Fruit fly (Drosophila melanogaster): ENCODE results near the gene pasha.

Gene pasha

dm6 chr3R:31616001-31616400 lies 1.8 kb upstream of the pasha start, which contains the start of the genes Mnat9 and CG1792:
Gene Mnat9, minus strand, starts transcription at chr3R:31616160.
Gene CG1792, plus strand, starts transcription at chr3R:31616303.
- TF ChIP-seq CG32121 (GFP tag; IDR thresholded peaks at IDR 0.05) (peak; percentile 99), fd96Ca (GFP tag; IDR thresholded peaks at IDR 0.05) (peak; percentile 99), CG9948 (tag; optimal IDR thresholded peaks at IDR 0.05) (peak; percentile 99), CG10348 (GFP tag; IDR thresholded peaks at IDR 0.05) (peak; percentile 95), EcR (GFP tag; optimal IDR thresholded peaks at IDR 0.05) (peak; percentile 51), CG14655 (GFP tag; optimal IDR thresholded peaks at IDR 0.05) (peak; percentile 98), CG8301 (tag; optimal IDR thresholded peaks at IDR 0.05) (peak; percentile 99), CG34367 (tag; optimal IDR thresholded peaks at IDR 0.05) (peak; percentile 99), CG4496 (GFP tag; IDR thresholded peaks at IDR 0.05) (peak; percentile 100), D1 (tag; optimal IDR thresholded peaks at IDR 0.05) (no peak), gl (tag; optimal IDR thresholded peaks at IDR 0.05) (peak; percentile 96), CG12605 (GFP tag; IDR thresholded peaks at IDR 0.05) (peak; percentile 99), Snoo (tag; optimal IDR thresholded peaks at IDR 0.05) (peak; percentile 98), rn (GFP tag; IDR thresholded peaks at IDR 0.05) (peak; percentile 99), Pif1A (GFP tag; optimal IDR thresholded peaks at IDR 0.05) (peak; percentile 98), CG13204 (GFP tag; optimal IDR thresholded peaks at IDR 0.05) (peak; percentile 88), CG15710 (tag; optimal IDR thresholded peaks at IDR 0.05) (peak; percentile 98), Pif1B (GFP tag; optimal IDR thresholded peaks at IDR 0.05) (peak; percentile 98), CG8159 (tag; optimal IDR thresholded peaks at IDR 0.05) (peak; percentile 98), CG17806 (tag; optimal IDR thresholded peaks at IDR 0.05) (peak; percentile 99), Ets98B (GFP tag; IDR thresholded peaks at IDR 0.05) (peak; percentile 99)

- TF ChIP-seq rn (GFP tag; IDR thresholded peaks at IDR 0.05) (no peak), CG4496 (GFP tag; IDR thresholded peaks at IDR 0.05) (no peak), Pif1B (GFP tag; optimal IDR thresholded peaks at IDR 0.05) (no peak), CG8159 (tag; optimal IDR thresholded peaks at IDR 0.05) (no peak), CG32121 (GFP tag; IDR thresholded peaks at IDR 0.05) (no peak), Snoo (tag; optimal IDR thresholded peaks at IDR 0.05) (no peak), CG17806 (tag; optimal IDR thresholded peaks at IDR 0.05) (no peak), CG15710 (tag; optimal IDR thresholded peaks at IDR 0.05) (no peak), CG12605 (GFP tag; IDR thresholded peaks at IDR 0.05) (no peak), gl (tag; optimal IDR thresholded peaks at IDR 0.05) (no peak), CG10348 (GFP tag; IDR thresholded peaks at IDR 0.05) (no peak), D1 (tag; optimal IDR thresholded peaks at IDR 0.05) (no peak), Ets98B (GFP tag; IDR thresholded peaks at IDR 0.05) (no peak), fd96Ca (GFP tag; IDR thresholded peaks at IDR 0.05) (no peak), CG14655 (GFP tag; optimal IDR thresholded peaks at IDR 0.05) (no peak), CG13204 (GFP tag; optimal IDR thresholded peaks at IDR 0.05) (no peak), CG8301 (tag; optimal IDR thresholded peaks at IDR 0.05) (no peak), CG9948 (tag; optimal IDR thresholded peaks at IDR 0.05) (no peak), Pif1A (GFP tag; optimal IDR thresholded peaks at IDR 0.05) (no peak)
Measured at dm6 chr3R:31621814-31622213, 4.0 kb downstream of the pasha start, which contains the start of gene kek6. Gene kek6, plus strand, starts transcription at chr3R:31622136.

dm6 chr3R:31622648-31623047 lies 4.9 kb downstream of the pasha start:
- TF ChIP-seq CG14655 (GFP tag; optimal IDR thresholded peaks at IDR 0.05) (no peak), CG34367 (tag; optimal IDR thresholded peaks at IDR 0.05) (no peak), CG13204 (GFP tag; optimal IDR thresholded peaks at IDR 0.05) (no peak), fd96Ca (GFP tag; IDR thresholded peaks at IDR 0.05) (no peak)

- TF ChIP-seq Ets98B (GFP tag; IDR thresholded peaks at IDR 0.05) (no peak), CG9948 (tag; optimal IDR thresholded peaks at IDR 0.05) (no peak), CG10348 (GFP tag; IDR thresholded peaks at IDR 0.05) (no peak), EcR (GFP tag; optimal IDR thresholded peaks at IDR 0.05) (no peak), Snoo (tag; optimal IDR thresholded peaks at IDR 0.05) (no peak), gl (tag; optimal IDR thresholded peaks at IDR 0.05) (no peak), CG34367 (tag; optimal IDR thresholded peaks at IDR 0.05) (no peak), Pif1A (GFP tag; optimal IDR thresholded peaks at IDR 0.05) (no peak), CG8159 (tag; optimal IDR thresholded peaks at IDR 0.05) (no peak), Pif1B (GFP tag; optimal IDR thresholded peaks at IDR 0.05) (no peak)
Measured at dm6 chr3R:31626237-31626636, 8.5 kb downstream of the pasha start.

dm6 chr3R:31627186-31627585 lies 9.4 kb downstream of the pasha start:
- TF ChIP-seq Ets98B (GFP tag; IDR thresholded peaks at IDR 0.05) = peak; percentile 51
- TF ChIP-seq CG12605 (GFP tag; IDR thresholded peaks at IDR 0.05) = no peak
- TF ChIP-seq CG13204 (GFP tag; optimal IDR thresholded peaks at IDR 0.05) = no peak
- no peak for TF ChIP-seq gl (tag; optimal IDR thresholded peaks at IDR 0.05)
- TF ChIP-seq Pif1A (GFP tag; optimal IDR thresholded peaks at IDR 0.05) = no peak
- peak; percentile 25; the same call in 1 of the 3 replicates for TF ChIP-seq CG4496 (GFP tag; IDR thresholded peaks at IDR 0.05)
- peak; percentile 0 for TF ChIP-seq CG8301 (tag; optimal IDR thresholded peaks at IDR 0.05)
- TF ChIP-seq CG17806 (tag; optimal IDR thresholded peaks at IDR 0.05) = no peak
- TF ChIP-seq fd96Ca (GFP tag; IDR thresholded peaks at IDR 0.05) = peak; percentile 57; the same call in 1 of the 3 replicates
- TF ChIP-seq CG15710 (tag; optimal IDR thresholded peaks at IDR 0.05) = no peak
- 0 out of 2 replicates have a peak, but pooled peaks have one; percentile 24 for TF ChIP-seq CG32121 (GFP tag; IDR thresholded peaks at IDR 0.05)

dm6 chr3R:31630376-31630775 lies 12.6 kb downstream of the pasha start:
- no peak for TF ChIP-seq CG9948 (tag; optimal IDR thresholded peaks at IDR 0.05)
- TF ChIP-seq CG4496 (GFP tag; IDR thresholded peaks at IDR 0.05) = 0 out of 3 replicates have a peak, but pooled peaks have one; percentile 31
